Fruit fly (Drosophila melanogaster) whole organism, embryonic: ENCODE data around the gene Spx.

Experiments
- Ada2b ChIP-seq: fragments of 200-800 bp; sonication (Bioruptor generic); IDR thresholded peaks from 2 replicates; pipeline ENCODE4 v1.3.6; 2022; ENCODE audit warnings: missing biosample characterization, missing genetic modification characterization
- B-H1 ChIP-seq: fragments of 200-800 bp; sonication (Bioruptor generic); IDR thresholded peaks from 3 replicates; pipeline ENCODE4 v1.3.6; 2022; ENCODE audit warnings: missing biosample characterization, missing genetic modification characterization
- CG10147 ChIP-seq: fragments of 200-800 bp; sonication (Bioruptor generic); optimal IDR thresholded peaks from 2 replicates; lab custom pipeline; 2019; ENCODE audit warnings: missing biosample characterization, mild to moderate bottlenecking, missing genetic modification characterization, moderate library complexity
- CG10979 ChIP-seq: fragments of 200-800 bp; sonication (Bioruptor generic); optimal IDR thresholded peaks from 2 replicates; lab custom pipeline; 2018; ENCODE audit warnings: missing biosample characterization, mild to moderate bottlenecking, missing genetic modification characterization, moderate library complexity
- CG11093 ChIP-seq: fragments of 200-800 bp; sonication (Bioruptor generic); IDR thresholded peaks from 3 replicates; pipeline ENCODE4 v1.3.6; 2022; ENCODE audit warnings: missing biosample characterization, missing genetic modification characterization
- CG11696 ChIP-seq: fragments of 200-800 bp; sonication (Bioruptor generic); IDR thresholded peaks from 2 replicates; pipeline ENCODE4 v1.3.6; 2022; ENCODE audit warnings: missing biosample characterization, missing genetic modification characterization
- CG12104 ChIP-seq: fragments of 200-800 bp; sonication (Bioruptor generic); optimal IDR thresholded peaks from 3 replicates; lab custom pipeline; 2016; ENCODE audit warnings: missing biosample characterization, missing genetic modification characterization
- CG12942 ChIP-seq: fragments of 200-800 bp; sonication (Bioruptor generic); optimal IDR thresholded peaks from 3 replicates; lab custom pipeline; 2016; ENCODE audit warnings: missing biosample characterization, missing genetic modification characterization
- CG14050 ChIP-seq: fragments of 200-800 bp; sonication (Bioruptor generic); IDR thresholded peaks from 3 replicates; pipeline ENCODE4 v1.3.6; 2022; ENCODE audit warnings: missing biosample characterization, missing genetic modification characterization
- CG1603 ChIP-seq: fragments of 200-800 bp; sonication (Bioruptor generic); optimal IDR thresholded peaks from 2 replicates; lab custom pipeline; 2019; ENCODE audit warnings: missing biosample characterization, mild to moderate bottlenecking, missing genetic modification characterization, moderate library complexity
- CG17361 ChIP-seq: fragments of 200-800 bp; sonication (Bioruptor generic); IDR thresholded peaks from 3 replicates; pipeline ENCODE4 v1.3.6; 2022; ENCODE audit warnings: missing biosample characterization, missing genetic modification characterization
- CG2116 ChIP-seq: fragments of 200-800 bp; sonication (Bioruptor generic); optimal IDR thresholded peaks from 3 replicates; lab custom pipeline; 2018; ENCODE audit warnings: missing biosample characterization, mild to moderate bottlenecking, missing genetic modification characterization
- CG3163 ChIP-seq: fragments of 200-800 bp; sonication (Bioruptor generic); optimal IDR thresholded peaks from 3 replicates; lab custom pipeline; 2016; ENCODE audit warnings: missing biosample characterization, missing genetic modification characterization
- CG34376 ChIP-seq: fragments of 200-800 bp; sonication (Bioruptor generic); optimal IDR thresholded peaks from 2 replicates; lab custom pipeline; 2018; ENCODE audit warnings: missing biosample characterization, mild to moderate bottlenecking, missing genetic modification characterization
- CG4424 ChIP-seq: fragments of 200-800 bp; sonication (Bioruptor generic); optimal IDR thresholded peaks from 3 replicates; lab custom pipeline; 2016; ENCODE audit warnings: missing biosample characterization, missing genetic modification characterization
- CG7271 ChIP-seq: fragments of 200-800 bp; sonication (Bioruptor generic); optimal IDR thresholded peaks from 2 replicates; lab custom pipeline; 2018; ENCODE audit warnings: missing biosample characterization, mild to moderate bottlenecking, missing genetic modification characterization, moderate library complexity
- CG7745 ChIP-seq: fragments of 200-800 bp; sonication (Bioruptor generic); optimal IDR thresholded peaks from 2 replicates; lab custom pipeline; 2018; ENCODE audit warnings: missing biosample characterization, mild to moderate bottlenecking, missing genetic modification characterization, moderate library complexity
- CG7786 ChIP-seq: fragments of 200-800 bp; sonication (Bioruptor generic); optimal IDR thresholded peaks from 2 replicates; lab custom pipeline; 2016; ENCODE audit warnings: missing biosample characterization, missing genetic modification characterization
- CG8359 ChIP-seq: fragments of 200-800 bp; sonication (Bioruptor generic); optimal IDR thresholded peaks from 2 replicates; lab custom pipeline; 2017; ENCODE audit warnings: missing biosample characterization, mild to moderate bottlenecking, missing genetic modification characterization, borderline replicate concordance
- CG9609 ChIP-seq: fragments of 200-800 bp; sonication (Bioruptor generic); optimal IDR thresholded peaks from 3 replicates; lab custom pipeline; 2016; ENCODE audit warnings: missing biosample characterization, missing genetic modification characterization
- CG9932 ChIP-seq: fragments of 200-800 bp; sonication (Bioruptor generic); IDR thresholded peaks from 2 replicates; pipeline ENCODE4 v1.3.6; 2022; ENCODE audit warnings: missing biosample characterization, missing genetic modification characterization
- D19B ChIP-seq: fragments of 200-800 bp; sonication (Bioruptor generic); optimal IDR thresholded peaks from 2 replicates; lab custom pipeline; 2017; ENCODE audit warnings: missing biosample characterization, mild to moderate bottlenecking, missing genetic modification characterization
- Drgx ChIP-seq: fragments of 200-800 bp; sonication (Bioruptor generic); IDR thresholded peaks from 2 replicates; pipeline ENCODE4 v1.3.6; 2022; ENCODE audit warnings: missing biosample characterization, missing genetic modification characterization
- GATAe ChIP-seq: fragments of 200-800 bp; sonication (Bioruptor generic); conservative IDR thresholded peaks from 2 replicates; pipeline ENCODE4 v1.3.6; 2022; ENCODE audit warnings: missing biosample characterization, missing genetic modification characterization
- H15 ChIP-seq: fragments of 200-800 bp; sonication (Bioruptor generic); IDR thresholded peaks from 3 replicates; pipeline ENCODE4 v1.3.6; 2022; ENCODE audit warnings: missing biosample characterization, missing genetic modification characterization
- Hand ChIP-seq: fragments of 200-800 bp; sonication (Bioruptor generic); optimal IDR thresholded peaks from 2 replicates; lab custom pipeline; 2017; ENCODE audit warnings: mild to moderate bottlenecking, missing biosample characterization, missing genetic modification reagents, missing genetic modification characterization
- Jarid2 ChIP-seq: fragments of 200-800 bp; sonication (Bioruptor generic); optimal IDR thresholded peaks from 3 replicates; lab custom pipeline; 2017; ENCODE audit warnings: mild to moderate bottlenecking, missing biosample characterization, missing genetic modification reagents, missing genetic modification characterization
- Mrtf ChIP-seq: fragments of 200-800 bp; sonication (Bioruptor generic); IDR thresholded peaks from 3 replicates; pipeline ENCODE4 v1.3.6; 2022; ENCODE audit warnings: missing biosample characterization, missing genetic modification characterization
- NK7.1 ChIP-seq: fragments of 200-800 bp; sonication (Bioruptor generic); optimal IDR thresholded peaks from 3 replicates; lab custom pipeline; 2016; ENCODE audit warnings: missing biosample characterization, missing genetic modification characterization
- Xbp1 ChIP-seq: fragments of 200-800 bp; sonication (Bioruptor generic); optimal IDR thresholded peaks from 3 replicates; lab custom pipeline; 2016; ENCODE audit warnings: missing biosample characterization, mild to moderate bottlenecking, missing genetic modification characterization
- ap ChIP-seq: fragments of 200-800 bp; sonication (Bioruptor generic); IDR thresholded peaks from 2 replicates; pipeline ENCODE4 v1.3.6; 2022; ENCODE audit warnings: missing biosample characterization, missing genetic modification characterization
- ash1 ChIP-seq: fragments of 200-800 bp; sonication (Bioruptor generic); optimal IDR thresholded peaks from 2 replicates; lab custom pipeline; 2018; ENCODE audit warnings: missing biosample characterization, mild to moderate bottlenecking, missing genetic modification characterization
- chinmo ChIP-seq: fragments of 200-800 bp; sonication (Bioruptor generic); IDR thresholded peaks from 4 replicates; pipeline ENCODE4 v1.3.6; 2022; ENCODE audit warnings: missing biosample characterization, missing genetic modification characterization; ENCODE audit not compliant: partially characterized antibody
- crc ChIP-seq: fragments of 200-800 bp; sonication (Bioruptor generic); optimal IDR thresholded peaks from 2 replicates; lab custom pipeline; 2016; ENCODE audit warnings: missing biosample characterization, missing genetic modification characterization
- crp ChIP-seq, 2 experiments: fragments of 200-800 bp; sonication (Bioruptor generic); optimal IDR thresholded peaks; 2 replicates in 1 of 2; 3 replicates in 1 of 2; lab custom pipeline; 2017; ENCODE audit warnings: missing biosample characterization in 2 of 2, missing genetic modification characterization in 2 of 2, mild to moderate bottlenecking in 1 of 2, moderate library complexity in 1 of 2
- dimm ChIP-seq: fragments of 200-800 bp; sonication (Bioruptor generic); IDR thresholded peaks from 2 replicates; pipeline ENCODE4 v1.3.6; 2022; ENCODE audit warnings: missing biosample characterization, missing genetic modification characterization
- dmrt99B ChIP-seq: fragments of 200-800 bp; sonication (Bioruptor generic); optimal IDR thresholded peaks from 2 replicates; lab custom pipeline; 2018; ENCODE audit warnings: missing biosample characterization, mild to moderate bottlenecking, missing genetic modification characterization, moderate library complexity
- dpn ChIP-seq, 2 experiments: fragments of 200-800 bp; sonication (Bioruptor generic); optimal IDR thresholded peaks; 3 replicates each; lab custom pipeline; 2016; ENCODE audit warnings: missing biosample characterization in 2 of 2, missing genetic modification characterization in 2 of 2
- gsb ChIP-seq: fragments of 200-800 bp; sonication (Bioruptor generic); IDR thresholded peaks from 2 replicates; pipeline ENCODE4 v1.3.6; 2022; ENCODE audit warnings: missing biosample characterization, missing genetic modification characterization
- kay ChIP-seq: fragments of 200-800 bp; sonication (Bioruptor generic); optimal IDR thresholded peaks from 2 replicates; lab custom pipeline; 2016; ENCODE audit warnings: missing biosample characterization, missing genetic modification characterization
- lbe ChIP-seq: fragments of 200-800 bp; sonication (Bioruptor generic); optimal IDR thresholded peaks from 2 replicates; lab custom pipeline; 2016; ENCODE audit warnings: missing biosample characterization, mild to moderate bottlenecking, missing genetic modification characterization
- lmd ChIP-seq: fragments of 200-800 bp; sonication (Bioruptor generic); IDR thresholded peaks from 2 replicates; pipeline ENCODE4 v1.3.6; 2022; ENCODE audit warnings: missing biosample characterization, missing genetic modification characterization
- lov ChIP-seq, 2 experiments: fragments of 200-800 bp in 1 of 2; fragments of >200 bp in 1 of 2; sonication (Bioruptor generic) in 1 of 2; IDR thresholded peaks in 1 of 2; optimal IDR thresholded peaks in 1 of 2; 2 replicates in 1 of 2; 3 replicates in 1 of 2; pipeline versions ENCODE4 v1.3.6 to Lab custom; 2017 to 2022; ENCODE audit warnings: missing biosample characterization in 1 of 2, missing genetic modification characterization in 1 of 2
- nom ChIP-seq: fragments of 200-800 bp; sonication (Bioruptor generic); optimal IDR thresholded peaks from 2 replicates; lab custom pipeline; 2017; ENCODE audit warnings: missing biosample characterization, missing genetic modification characterization, mild to moderate bottlenecking, moderate library complexity, missing genetic modification reagents
- org-1 ChIP-seq: fragments of 200-800 bp; sonication (Bioruptor generic); optimal IDR thresholded peaks from 2 replicates; lab custom pipeline; 2017; ENCODE audit warnings: missing biosample characterization, missing genetic modification characterization
- shn ChIP-seq: fragments of 200-800 bp; sonication (Bioruptor generic); optimal IDR thresholded peaks from 3 replicates; lab custom pipeline; 2016; ENCODE audit warnings: missing biosample characterization, missing genetic modification characterization
- sisA ChIP-seq: fragments of 200-800 bp; sonication (Bioruptor generic); IDR thresholded peaks from 2 replicates; pipeline ENCODE4 v1.3.6; 2022; ENCODE audit warnings: missing biosample characterization, missing genetic modification characterization
- sqz ChIP-seq: fragments of 200-800 bp; sonication (Bioruptor generic); optimal IDR thresholded peaks from 3 replicates; lab custom pipeline; 2018; ENCODE audit warnings: missing biosample characterization, mild to moderate bottlenecking, missing genetic modification characterization
- wor ChIP-seq: fragments of 200-800 bp; sonication (Bioruptor generic); IDR thresholded peaks from 2 replicates; pipeline ENCODE4 v1.3.6; 2022; ENCODE audit warnings: missing biosample characterization, missing genetic modification characterization
- yki ChIP-seq: fragments of >200 bp; optimal IDR thresholded peaks from 3 replicates; lab custom pipeline; 2018
- zfh2 ChIP-seq: fragments of 200-800 bp; sonication (Bioruptor generic); optimal IDR thresholded peaks from 2 replicates; lab custom pipeline; 2016; ENCODE audit warnings: missing biosample characterization, missing genetic modification characterization

Gene Spx

DNA sequence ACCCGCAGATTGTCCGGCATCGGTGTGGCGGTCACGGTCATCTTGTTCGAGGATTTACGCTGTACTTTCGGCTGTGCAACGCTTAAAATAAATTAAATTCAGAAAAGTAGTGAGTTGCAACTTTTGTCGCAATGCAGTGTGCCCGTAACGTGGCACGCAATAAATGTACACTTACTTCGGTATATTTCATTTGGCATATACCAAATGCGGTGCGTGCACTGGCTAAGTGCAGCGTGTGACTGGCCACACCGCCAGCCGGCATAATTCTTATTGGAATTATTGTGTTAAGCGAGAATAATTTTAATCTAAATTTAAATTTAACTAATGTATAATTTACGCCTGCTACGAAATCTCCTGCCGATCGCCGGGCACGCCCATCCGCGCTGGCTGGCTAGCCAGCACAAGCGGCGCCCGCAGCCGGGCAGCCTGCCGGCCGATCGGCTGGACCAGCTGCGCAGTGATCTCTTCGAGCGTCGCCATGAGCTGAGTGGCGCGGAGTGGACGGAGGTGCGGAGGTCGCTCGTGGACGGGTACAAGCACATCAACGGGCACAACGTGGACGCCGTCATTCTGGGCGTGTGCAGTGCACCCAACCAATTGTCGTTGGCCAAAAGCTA lies 35.6 kb downstream of the Spx start, which contains the start of the genes Rpt4 and mldr (continued):
- TF ChIP-seq Jarid2 (GFP tag; lab: Kevin White, UChicago): no peak
- TF ChIP-seq CG12942 (GFP tag; lab: Kevin White, UChicago): no peak
- TF ChIP-seq CG7786 (GFP tag; lab: Kevin White, UChicago): no peak
- no peak for TF ChIP-seq crc
- no peak for TF ChIP-seq CG34376 (GFP tag; lab: Kevin White, UChicago)
- no peak for TF ChIP-seq GATAe (GFP tag; lab: Robert Waterston, UW)
- TF ChIP-seq yki (lab: Kevin White, UChicago): no peak
- no peak for TF ChIP-seq sisA (GFP tag; lab: Robert Waterston, UW)
- TF ChIP-seq CG11696 (GFP tag; lab: Robert Waterston, UW): no peak
- TF ChIP-seq org-1 (GFP tag; lab: Kevin White, UChicago): no peak
- no peak for TF ChIP-seq CG10147 (GFP tag; lab: Kevin White, UChicago)
- no peak for TF ChIP-seq zfh2 (GFP tag; lab: Kevin White, UChicago)
- TF ChIP-seq nom (GFP tag; lab: Kevin White, UChicago): peak; percentile 19
- no peak for TF ChIP-seq Ada2b
- no peak for TF ChIP-seq Drgx (GFP tag; lab: Robert Waterston, UW)
- TF ChIP-seq dimm: no peak
- TF ChIP-seq CG7745 (tag; lab: Kevin White, UChicago): no peak
- TF ChIP-seq CG9932 (GFP tag; lab: Robert Waterston, UW): no peak
- TF ChIP-seq Mrtf (GFP tag; lab: Robert Waterston, UW): no peak
- TF ChIP-seq CG4424: no peak
- TF ChIP-seq lbe (GFP tag; lab: Kevin White, UChicago): no peak
- no peak for TF ChIP-seq ash1 (GFP tag; lab: Kevin White, UChicago)
- TF ChIP-seq gsb (GFP tag; lab: Robert Waterston, UW): no peak
- TF ChIP-seq crp (GFP tag; optimal IDR thresholded peaks at IDR 0.05; lab: Kevin White, UChicago): peak in 1 of 2 experiments; percentile 53
- no peak for TF ChIP-seq CG10979 (tag; lab: Kevin White, UChicago)
- no peak for TF ChIP-seq Xbp1 (GFP tag; lab: Kevin White, UChicago)
- TF ChIP-seq CG7271 (tag; lab: Kevin White, UChicago): no peak
- no peak for TF ChIP-seq CG12104 (GFP tag; lab: Kevin White, UChicago)
- no peak for TF ChIP-seq CG17361
- TF ChIP-seq CG8359 (GFP tag; lab: Kevin White, UChicago): no peak
- no peak for TF ChIP-seq dpn (GFP tag; optimal IDR thresholded peaks at IDR 0.05; lab: Kevin White, UChicago)
- no peak for TF ChIP-seq B-H1
- TF ChIP-seq Hand (GFP tag; lab: Kevin White, UChicago): no peak
- no peak for TF ChIP-seq NK7.1 (GFP tag; lab: Kevin White, UChicago)
- no peak for TF ChIP-seq sqz
- TF ChIP-seq ap (GFP tag; lab: Robert Waterston, UW): no peak
- TF ChIP-seq CG9609: no peak
- TF ChIP-seq CG3163 (GFP tag; lab: Kevin White, UChicago): no peak
- TF ChIP-seq D19B (GFP tag; lab: Kevin White, UChicago): no peak
- peak; percentile 12 for TF ChIP-seq CG2116
- 0 out of 4 replicates have a peak, but pooled peaks have one; percentile 59 for TF ChIP-seq chinmo (GFP tag; lab: Robert Waterston, UW)
- TF ChIP-seq kay (GFP tag; lab: Kevin White, UChicago): no peak
- no peak for TF ChIP-seq CG14050
- no peak for TF ChIP-seq lov (optimal IDR thresholded peaks at IDR 0.05; lab: Kevin White, UChicago)
- no peak for TF ChIP-seq lov (GFP tag; IDR thresholded peaks at IDR 0.05; lab: Robert Waterston, UW)
- TF ChIP-seq CG1603: peak; percentile 75
- no peak for TF ChIP-seq CG11093 (GFP tag; lab: Robert Waterston, UW)
- TF ChIP-seq H15 (GFP tag; lab: Robert Waterston, UW): no peak
- no peak for TF ChIP-seq dmrt99B (tag; lab: Kevin White, UChicago)
- TF ChIP-seq shn: no peak
- no peak for TF ChIP-seq wor
- TF ChIP-seq lmd: no peak
